Fruit fly (Drosophila melanogaster): ENCODE measurements around the gene CG33270.

Gene CG33270

DNA sequence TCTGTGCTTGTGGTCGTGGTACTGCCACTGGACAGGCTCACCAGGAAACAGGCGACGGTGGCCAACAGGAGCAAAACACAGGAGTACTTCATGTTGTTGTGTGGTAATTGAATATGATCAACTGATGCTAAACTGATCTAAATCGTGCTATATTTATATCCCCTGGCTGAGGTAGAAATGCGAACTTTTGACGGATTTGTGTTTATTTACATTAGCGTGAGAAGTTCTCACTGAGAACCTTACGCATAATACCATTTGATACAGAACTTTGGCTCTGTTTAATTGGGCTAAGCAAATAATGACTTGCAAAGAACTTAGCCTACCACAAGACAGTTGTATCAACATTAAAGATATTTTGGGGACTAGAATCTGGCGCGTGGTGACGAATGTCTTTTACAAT, 12.7 kb upstream of the CG33270 start, which contains the start of gene CG33268:
Gene CG33268, minus strand, starts transcription at position 101 of the 400 bp plus-strand sequence.
- no peak for TF ChIP-seq CG3847 (GFP tag; IDR thresholded peaks at IDR 0.05)
- no peak for TF ChIP-seq Spps (tag; optimal IDR thresholded peaks at IDR 0.05)
- no peak for TF ChIP-seq sr (GFP tag; IDR thresholded peaks at IDR 0.05)
- no peak for TF ChIP-seq Sry-δ (GFP tag; optimal IDR thresholded peaks at IDR 0.05)
- no peak for TF ChIP-seq aop (GFP tag; IDR thresholded peaks at IDR 0.05)
- no peak for TF ChIP-seq CG4404 (GFP tag; IDR thresholded peaks at IDR 0.05)
- TF ChIP-seq CkIIα-i1 (GFP tag; IDR thresholded peaks at IDR 0.05), result no peak
- no peak for TF ChIP-seq ash1 (GFP tag; optimal IDR thresholded peaks at IDR 0.05)
- TF ChIP-seq zen (tag; optimal IDR thresholded peaks at IDR 0.05), result no peak
- no peak for TF ChIP-seq tll (GFP tag; optimal IDR thresholded peaks at IDR 0.05)
- TF ChIP-seq CG10274 (GFP tag; optimal IDR thresholded peaks at IDR 0.05), result no peak
- TF ChIP-seq CG13296 (GFP tag; optimal IDR thresholded peaks at IDR 0.05), result no peak
- TF ChIP-seq CG9797 (GFP tag; optimal IDR thresholded peaks at IDR 0.05), result no peak
- no peak for TF ChIP-seq onecut (GFP tag; IDR thresholded peaks at IDR 0.05)
- TF ChIP-seq CG34422 (GFP tag; IDR thresholded peaks at IDR 0.05), result no peak
- no peak for TF ChIP-seq CG1233 (GFP tag; optimal IDR thresholded peaks at IDR 0.05)
- no peak for TF ChIP-seq ci (GFP tag; IDR thresholded peaks at IDR 0.05)
- no peak for TF ChIP-seq Xbp1 (GFP tag; optimal IDR thresholded peaks at IDR 0.05)

dm6 chr3L:11589395-11589794, 11.0 kb upstream of the CG33270 start, which contains the start of gene CG7377:
Gene CG7377 (plus strand): TSS chr3L:11589695.
- TF ChIP-seq klu (GFP tag; IDR thresholded peaks at IDR 0.05) (0 out of 2 replicates have a peak, but pooled peaks have one; percentile 9), Ets65A (GFP tag) (peak; percentile 15)

DNA sequence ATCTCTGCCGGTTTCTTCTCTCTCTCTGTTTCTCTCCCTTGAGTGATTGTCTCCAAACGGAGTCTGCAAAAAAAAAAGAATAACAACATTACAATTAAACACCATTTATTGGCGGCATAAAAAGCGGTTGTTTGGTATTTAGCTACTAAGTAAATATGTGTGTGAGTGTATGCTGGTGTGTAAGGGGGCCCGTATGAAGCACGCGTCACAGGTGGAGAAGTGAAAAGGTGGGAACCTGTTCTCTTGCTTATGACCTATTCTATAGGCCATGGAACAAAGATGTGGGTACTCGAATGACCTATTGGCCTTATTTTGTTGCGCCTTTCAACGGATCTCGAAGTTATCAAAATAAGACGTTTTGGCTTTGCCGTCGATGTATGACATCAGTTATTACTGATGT, 10.2 kb upstream of the CG33270 start:
- TF ChIP-seq CG6765 (GFP tag; optimal IDR thresholded peaks at IDR 0.05) (no peak), ind (GFP tag; optimal IDR thresholded peaks at IDR 0.05) (no peak), chinmo (GFP tag; IDR thresholded peaks at IDR 0.05; ENCODE audit: partially characterized antibody) (0 out of 4 replicates have a peak, but pooled peaks have one; percentile 36), CG10431 (GFP tag; optimal IDR thresholded peaks at IDR 0.05) (no peak), Poxn (GFP tag; IDR thresholded peaks at IDR 0.05) (no peak), gcm (GFP tag; optimal IDR thresholded peaks at IDR 0.05) (peak; percentile 60), Camta (GFP tag; optimal IDR thresholded peaks at IDR 0.05) (peak; percentile 15), CG8765 (GFP tag; IDR thresholded peaks at IDR 0.05) (no peak), Sin3A (optimal IDR thresholded peaks at IDR 0.05) (no peak), row (GFP tag; IDR thresholded peaks at IDR 0.05) (0 out of 3 replicates have a peak, but pooled peaks have one; percentile 14), Nf-YA (GFP tag; IDR thresholded peaks at IDR 0.05) (peak; percentile 44; the same call in 1 of the 2 replicates), Sox102F (GFP tag; optimal IDR thresholded peaks at IDR 0.05) (no peak), sens (GFP tag) (peak; percentile 80), CG17912 (GFP tag; optimal IDR thresholded peaks at IDR 0.05) (no peak), PHDP (tag; optimal IDR thresholded peaks at IDR 0.05) (peak; percentile 14), CG12236 (GFP tag; optimal IDR thresholded peaks at IDR 0.05) (no peak), Ets65A (GFP tag) (peak; percentile 60), Blimp-1 (GFP tag; optimal IDR thresholded peaks at IDR 0.05) (peak; percentile 3), ase (GFP tag; IDR thresholded peaks at IDR 0.05) (no peak), CG3281 (GFP tag; optimal IDR thresholded peaks at IDR 0.05) (peak; percentile 14), vvl (GFP tag; IDR thresholded peaks at IDR 0.05) (0 out of 2 replicates have a peak, but pooled peaks have one; percentile 10), lab (GFP tag; optimal IDR thresholded peaks at IDR 0.05) (peak; percentile 27), HLHmδ (GFP tag; optimal IDR thresholded peaks at IDR 0.05) (peak; percentile 18), CG7745 (tag; optimal IDR thresholded peaks at IDR 0.05) (no peak), ATbp (GFP tag; optimal IDR thresholded peaks at IDR 0.05) (peak; percentile 11), Med (GFP tag) (peak; percentile 64), Sry-β (GFP tag; optimal IDR thresholded peaks at IDR 0.05) (peak; percentile 76), tgo (GFP tag; IDR thresholded peaks at IDR 0.05) (no peak)

Data from whole organism, embryonic.